Worm (Caenorhabditis elegans) whole organism, L2 larva: ENCODE results near the gene nyn-1.

ENCODE experiments used
- C34F6.9 ChIP-seq: fragments of 150-350 bp; optimal IDR thresholded peaks from 2 replicates; lab custom pipeline; 2014; ENCODE audit warnings: missing biosample characterization, missing genetic modification characterization
- F13H6.1 ChIP-seq: sonication (generic microtip); optimal IDR thresholded peaks from 2 replicates; lab custom pipeline; 2016; ENCODE audit warnings: missing genetic modification characterization, missing compliant biosample characterization
- R02D3.7 ChIP-seq: fragments of 150-350 bp; optimal IDR thresholded peaks from 2 replicates; lab custom pipeline; 2014; ENCODE audit warnings: missing biosample characterization, missing genetic modification characterization
- ZK546.5 ChIP-seq: sonication (generic microtip); optimal IDR thresholded peaks from 2 replicates; lab custom pipeline; 2017; ENCODE audit warnings: missing biosample characterization, missing genetic modification characterization
- alr-1 ChIP-seq: fragments of 150-350 bp; optimal IDR thresholded peaks from 2 replicates; lab custom pipeline; 2014; ENCODE audit warnings: missing biosample characterization, missing genetic modification characterization
- aly-2 ChIP-seq: fragments of 150-350 bp; optimal IDR thresholded peaks from 2 replicates; lab custom pipeline; 2014; ENCODE audit warnings: missing biosample characterization, missing genetic modification characterization
- ceh-16 ChIP-seq: fragments of 150-350 bp; optimal IDR thresholded peaks from 2 replicates; lab custom pipeline; 2014; ENCODE audit warnings: missing biosample characterization, missing genetic modification characterization
- crh-2 ChIP-seq: sonication (generic microtip); optimal IDR thresholded peaks from 2 replicates; lab custom pipeline; 2017; ENCODE audit warnings: missing biosample characterization, missing genetic modification characterization
- dmd-4 ChIP-seq: sonication (generic microtip); optimal IDR thresholded peaks from 2 replicates; lab custom pipeline; 2017; ENCODE audit warnings: missing biosample characterization, missing genetic modification characterization
- egl-27 ChIP-seq: sonication (generic microtip); optimal IDR thresholded peaks from 3 replicates; lab custom pipeline; 2017; ENCODE audit warnings: missing biosample characterization, missing genetic modification reagents, missing genetic modification characterization
- elt-1 ChIP-seq: fragments of 150-350 bp; optimal IDR thresholded peaks from 2 replicates; lab custom pipeline; 2014; ENCODE audit warnings: missing biosample characterization, missing genetic modification characterization
- gmeb-1 ChIP-seq: fragments of 150-350 bp; optimal IDR thresholded peaks from 2 replicates; lab custom pipeline; 2014; ENCODE audit warnings: missing biosample characterization, missing genetic modification characterization
- lin-11 ChIP-seq: fragments of 150-350 bp; sonication (generic microtip); optimal IDR thresholded peaks from 2 replicates; lab custom pipeline; 2014; ENCODE audit warnings: missing biosample characterization, missing genetic modification characterization, inconsistent platforms, mixed read lengths
- lin-13 ChIP-seq: fragments of 150-350 bp; optimal IDR thresholded peaks from 2 replicates; lab custom pipeline; 2014; ENCODE audit warnings: missing biosample characterization, missing genetic modification reagents, missing genetic modification characterization
- lin-39 ChIP-seq: fragments of 150-350 bp; optimal IDR thresholded peaks from 2 replicates; lab custom pipeline; 2014; ENCODE audit warnings: missing biosample characterization, missing genetic modification reagents, missing genetic modification characterization
- lsy-2 ChIP-seq, 2 experiments: fragments of 150-350 bp in 1 of 2; sonication (generic microtip) in 1 of 2; optimal IDR thresholded peaks; 2 replicates each; lab custom pipeline; 2014 to 2017; ENCODE audit warnings: missing biosample characterization in 2 of 2, missing genetic modification characterization in 2 of 2
- mab-5 ChIP-seq: fragments of 150-350 bp; optimal IDR thresholded peaks from 2 replicates; lab custom pipeline; 2014; ENCODE audit warnings: missing biosample characterization, missing genetic modification characterization
- nhr-11 ChIP-seq: fragments of 150-350 bp; optimal IDR thresholded peaks from 2 replicates; lab custom pipeline; 2014; ENCODE audit warnings: missing biosample characterization, missing genetic modification characterization
- nhr-12 ChIP-seq: fragments of 150-350 bp; optimal IDR thresholded peaks from 2 replicates; lab custom pipeline; 2014; ENCODE audit warnings: missing biosample characterization, missing genetic modification characterization
- nhr-129 ChIP-seq: fragments of 150-350 bp; optimal IDR thresholded peaks from 2 replicates; lab custom pipeline; 2014; ENCODE audit warnings: missing biosample characterization, missing genetic modification characterization
- nhr-25 ChIP-seq: fragments of 150-350 bp; sonication (generic microtip); optimal IDR thresholded peaks from 3 replicates; lab custom pipeline; 2014; ENCODE audit warnings: missing biosample characterization, missing genetic modification characterization
- peb-1 ChIP-seq: fragments of 150-350 bp; optimal IDR thresholded peaks from 2 replicates; lab custom pipeline; 2014; ENCODE audit warnings: missing biosample characterization, missing genetic modification characterization
- sem-4 ChIP-seq: fragments of 150-350 bp; optimal IDR thresholded peaks from 2 replicates; lab custom pipeline; 2014; ENCODE audit warnings: missing biosample characterization, missing genetic modification reagents, missing genetic modification characterization
- skn-1 ChIP-seq: sonication (generic microtip); optimal IDR thresholded peaks from 2 replicates; lab custom pipeline; 2017; ENCODE audit warnings: missing biosample characterization, missing genetic modification characterization
- sma-3 ChIP-seq: sonication (generic microtip); optimal IDR thresholded peaks from 2 replicates; lab custom pipeline; 2016; ENCODE audit warnings: missing genetic modification reagents, missing genetic modification characterization, missing compliant biosample characterization
- snpc-4 ChIP-seq: fragments of 150-350 bp; optimal IDR thresholded peaks from 2 replicates; lab custom pipeline; 2014; ENCODE audit warnings: missing biosample characterization, missing genetic modification characterization
- unc-39 ChIP-seq: fragments of 150-350 bp; optimal IDR thresholded peaks from 2 replicates; lab custom pipeline; 2014; ENCODE audit warnings: missing biosample characterization, missing genetic modification characterization
- unc-55 ChIP-seq: fragments of 150-350 bp; sonication (generic microtip); optimal IDR thresholded peaks from 3 replicates; lab custom pipeline; 2014; ENCODE audit warnings: missing biosample characterization, missing genetic modification reagents, missing genetic modification characterization
- unc-62 ChIP-seq: fragments of 150-350 bp; optimal IDR thresholded peaks from 2 replicates; lab custom pipeline; 2014; ENCODE audit warnings: missing biosample characterization, missing genetic modification reagents, missing genetic modification characterization
- zag-1 ChIP-seq: fragments of 150-350 bp; optimal IDR thresholded peaks from 2 replicates; lab custom pipeline; 2014; ENCODE audit warnings: missing biosample characterization, missing genetic modification characterization
- ztf-1 ChIP-seq: fragments of 200-800 bp; sonication (Bioruptor generic); conservative IDR thresholded peaks from 2 replicates; pipeline ENCODE4 v1.3.6; 2022; ENCODE audit warnings: missing genetic modification characterization, missing compliant biosample characterization
- ztf-11 ChIP-seq: sonication (generic microtip); optimal IDR thresholded peaks from 2 replicates; lab custom pipeline; 2017; ENCODE audit warnings: missing biosample characterization, missing genetic modification characterization

Gene nyn-1

DNA sequence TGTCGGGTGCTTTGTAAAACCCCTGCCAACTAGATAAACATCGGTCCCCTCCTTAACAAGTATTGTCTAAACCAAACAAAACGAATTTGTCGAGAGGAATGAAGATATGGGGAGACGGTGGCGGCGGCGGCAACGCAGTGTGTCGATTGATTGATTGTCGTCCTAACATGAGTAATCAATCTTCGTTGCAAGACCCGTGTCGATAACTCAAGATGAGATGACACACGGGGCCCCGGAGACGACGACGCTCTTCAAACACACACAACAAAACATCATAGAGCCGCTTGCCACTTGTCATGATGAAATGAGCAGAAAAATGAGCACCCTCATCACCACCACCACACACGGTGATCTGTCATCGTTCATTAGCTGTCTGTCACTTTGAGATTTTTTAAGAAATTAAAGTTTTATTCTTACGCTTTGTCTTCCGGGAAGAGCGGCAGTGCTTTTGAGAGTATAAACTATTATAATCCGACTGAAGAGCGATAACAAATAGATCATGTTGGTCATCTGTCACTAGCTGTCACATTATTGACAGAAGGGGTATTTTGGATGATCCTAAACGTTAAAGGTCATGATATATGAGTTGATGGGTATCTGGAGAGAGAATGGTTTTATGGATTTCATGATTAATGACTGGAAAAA is 9.0 kb upstream of the nyn-1 start (continued):
- TF ChIP-seq lsy-2 (tag; optimal IDR thresholded peaks at IDR 0.05; lab: Kevin White, UChicago), result peak in 1 of 2 experiments; percentile 36
- no peak for TF ChIP-seq nhr-12
- TF ChIP-seq unc-39, result no peak
- TF ChIP-seq, all 48 proteins: peak for 14

ce11 chrIV:13695302-13695701 is 8.5 kb upstream of the nyn-1 start:
- TF ChIP-seq R02D3.7 (tag; lab: Kevin White, UChicago) (no peak), snpc-4 (tag; lab: Kevin White, UChicago) (peak; percentile 30), zag-1 (tag; lab: Kevin White, UChicago) (no peak), ztf-1 (no peak), C34F6.9 (tag; lab: Kevin White, UChicago) (no peak)

DNA sequence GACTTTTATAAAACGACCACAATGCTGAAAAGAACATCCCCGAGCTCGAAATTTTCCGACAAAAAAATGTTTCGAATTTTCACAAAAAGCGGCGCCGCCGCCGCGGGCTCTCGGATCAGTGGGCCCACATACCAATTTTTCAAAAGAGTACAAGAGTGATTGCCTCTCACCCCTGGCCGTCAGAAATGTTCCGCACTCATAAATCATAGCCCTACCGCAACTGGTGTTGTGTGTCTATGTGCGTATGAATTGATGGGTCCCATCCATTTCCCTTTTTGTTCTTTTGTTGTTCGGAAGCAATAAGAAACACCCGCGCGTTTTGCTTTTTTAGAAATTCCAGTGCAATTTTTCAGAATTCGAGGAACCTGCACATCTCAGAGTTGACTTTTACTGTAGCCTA is 7.8 kb upstream of the nyn-1 start:
- TF ChIP-seq unc-62 (peak; percentile 89), C34F6.9 (tag; lab: Kevin White, UChicago) (no peak), mab-5 (tag; lab: Kevin White, UChicago) (peak; percentile 98), lin-39 (tag; lab: Kevin White, UChicago) (peak; percentile 72), unc-55 (GFP tag; lab: Kevin White, UChicago) (peak; percentile 27), lsy-2 (tag; optimal IDR thresholded peaks at IDR 0.05; lab: Kevin White, UChicago) (peak in 1 of 2 experiments; percentile 33)

DNA sequence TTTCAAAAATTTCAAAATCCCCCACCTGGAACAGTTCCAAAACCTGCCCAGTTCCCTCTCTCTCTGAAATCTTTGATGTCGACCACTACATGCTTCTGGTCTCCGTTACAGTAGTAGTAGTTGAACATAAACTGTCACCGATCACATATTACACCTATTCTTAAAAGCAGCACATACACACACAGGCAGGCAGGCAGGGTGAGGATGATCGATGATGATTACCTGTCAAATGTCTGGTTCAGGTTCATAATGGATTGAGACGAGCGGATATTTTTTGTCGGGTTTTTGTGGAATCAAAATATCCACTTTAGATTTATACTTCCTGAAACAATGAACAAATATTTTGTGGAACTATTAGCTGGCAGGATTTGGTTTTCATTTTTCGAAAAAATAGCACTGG is 7.2 kb upstream of the nyn-1 start:
- TF ChIP-seq elt-1 (tag; lab: Kevin White, UChicago), result no peak
- TF ChIP-seq nhr-11 (tag; lab: Kevin White, UChicago), result no peak
- TF ChIP-seq crh-2, result no peak
- no peak for TF ChIP-seq dmd-4
- no peak for TF ChIP-seq F13H6.1
- TF ChIP-seq sma-3, result no peak
- no peak for TF ChIP-seq sem-4 (tag; lab: Kevin White, UChicago)
- no peak for TF ChIP-seq unc-55 (GFP tag; lab: Kevin White, UChicago)
- no peak for TF ChIP-seq ztf-11
- no peak for TF ChIP-seq lin-39 (tag; lab: Kevin White, UChicago)
- no peak for TF ChIP-seq lin-13 (GFP tag; lab: Kevin White, UChicago)
- no peak for TF ChIP-seq peb-1 (tag; lab: Kevin White, UChicago)
- no peak for TF ChIP-seq aly-2 (tag; lab: Kevin White, UChicago)
- TF ChIP-seq ZK546.5 (tag; lab: Kevin White, UChicago), result no peak

ce11 chrIV:13692522-13692921 is 5.7 kb upstream of the nyn-1 start:
- TF ChIP-seq nhr-25 (tag; lab: Kevin White, UChicago), result peak; percentile 10
- TF ChIP-seq lin-39 (tag; lab: Kevin White, UChicago), result no peak
- peak; percentile 38 for TF ChIP-seq nhr-129

DNA sequence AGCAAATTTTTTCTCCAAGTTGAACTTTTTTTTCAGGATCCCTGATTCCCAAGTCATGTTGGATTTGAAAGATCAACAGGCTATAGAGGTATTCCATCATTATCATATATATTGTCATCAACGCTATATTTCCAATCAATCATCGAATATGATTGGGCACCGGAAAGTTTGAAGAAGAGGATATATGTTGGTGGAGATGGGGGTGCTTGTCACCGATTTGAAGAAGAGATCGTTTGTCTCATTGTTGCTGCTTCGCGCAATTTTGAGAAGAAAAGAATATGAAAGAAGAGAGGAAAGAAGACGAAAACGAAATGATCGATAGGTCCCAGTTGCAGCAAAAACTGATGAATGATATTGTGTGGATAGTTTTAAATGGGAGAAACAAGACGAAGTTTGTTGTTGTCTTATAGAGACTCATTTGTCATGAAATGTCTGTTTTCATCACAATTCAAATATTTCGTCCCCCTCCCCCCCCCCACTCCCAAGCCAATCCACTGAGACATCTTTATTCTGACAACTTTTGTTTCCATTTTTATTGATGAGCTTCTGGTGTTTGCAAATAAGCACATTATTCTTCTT is 2.6 kb upstream of the nyn-1 start, which contains the start of gene T23G4.2:
TSS of gene T23G4.2 (minus strand) at position 255 of the 579 bp plus-strand sequence.
- peak; percentile 27 for TF ChIP-seq nhr-129
- no peak for TF ChIP-seq lsy-2 (tag; optimal IDR thresholded peaks at IDR 0.05; lab: Kevin White, UChicago)
- peak; percentile 89 for TF ChIP-seq mab-5 (tag; lab: Kevin White, UChicago)
- peak; percentile 41 for TF ChIP-seq unc-62
- TF ChIP-seq zag-1 (tag; lab: Kevin White, UChicago), result peak; percentile 11
- peak; percentile 2 for TF ChIP-seq crh-2
- no peak for TF ChIP-seq dmd-4
- no peak for TF ChIP-seq lin-11 (tag; lab: Kevin White, UChicago)
- TF ChIP-seq skn-1 (tag; lab: Kevin White, UChicago), result no peak
- no peak for TF ChIP-seq nhr-12

DNA sequence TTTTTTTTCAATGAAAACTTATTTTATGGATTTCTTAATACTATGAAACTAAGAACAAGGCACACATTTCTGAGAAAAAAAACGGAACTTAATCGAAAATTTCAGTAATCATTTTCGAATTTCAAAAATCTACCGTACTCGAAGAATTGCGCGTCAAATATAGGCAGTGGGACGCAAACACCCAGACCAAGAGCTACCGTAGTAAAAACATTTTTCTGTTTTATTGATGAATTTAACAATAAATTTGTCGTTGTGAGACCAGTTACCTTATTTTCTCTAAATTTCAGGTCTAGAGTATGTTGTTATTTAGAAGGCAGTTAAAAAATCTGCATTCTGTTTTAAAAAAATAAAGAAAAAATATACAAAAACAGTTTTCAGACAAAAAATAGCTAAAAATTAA is 816 bp upstream of the nyn-1 start:
- TF ChIP-seq sem-4 (tag; lab: Kevin White, UChicago) (no peak), unc-55 (GFP tag; lab: Kevin White, UChicago) (no peak), ceh-16 (tag; lab: Kevin White, UChicago) (no peak), ZK546.5 (tag; lab: Kevin White, UChicago) (no peak), alr-1 (tag; lab: Kevin White, UChicago) (no peak), gmeb-1 (tag; lab: Kevin White, UChicago) (no peak), egl-27 (no peak)
